Worm (Caenorhabditis elegans) whole organism, L4/young adult: ENCODE results near the gene slc-25A26.
A peak's percentile ranks its signal among the peaks of the same experiment; 100 is the strongest.

ENCODE experiments used
- W03F9.2 ChIP-seq: fragments of 150-350 bp; optimal IDR thresholded peaks from 2 replicates; lab custom pipeline; 2014; ENCODE audit warnings: missing biosample characterization, missing genetic modification characterization
- dao-5 ChIP-seq: sonication (generic microtip); optimal IDR thresholded peaks from 2 replicates; lab custom pipeline; 2016; ENCODE audit warnings: missing genotype, missing genetic modification characterization, moderate library complexity, missing compliant biosample characterization
- him-1 ChIP-seq: sonication (generic microtip); optimal IDR thresholded peaks from 2 replicates; lab custom pipeline; 2016; ENCODE audit warnings: missing genotype, missing genetic modification reagents, missing genetic modification characterization, missing compliant biosample characterization

DNA sequence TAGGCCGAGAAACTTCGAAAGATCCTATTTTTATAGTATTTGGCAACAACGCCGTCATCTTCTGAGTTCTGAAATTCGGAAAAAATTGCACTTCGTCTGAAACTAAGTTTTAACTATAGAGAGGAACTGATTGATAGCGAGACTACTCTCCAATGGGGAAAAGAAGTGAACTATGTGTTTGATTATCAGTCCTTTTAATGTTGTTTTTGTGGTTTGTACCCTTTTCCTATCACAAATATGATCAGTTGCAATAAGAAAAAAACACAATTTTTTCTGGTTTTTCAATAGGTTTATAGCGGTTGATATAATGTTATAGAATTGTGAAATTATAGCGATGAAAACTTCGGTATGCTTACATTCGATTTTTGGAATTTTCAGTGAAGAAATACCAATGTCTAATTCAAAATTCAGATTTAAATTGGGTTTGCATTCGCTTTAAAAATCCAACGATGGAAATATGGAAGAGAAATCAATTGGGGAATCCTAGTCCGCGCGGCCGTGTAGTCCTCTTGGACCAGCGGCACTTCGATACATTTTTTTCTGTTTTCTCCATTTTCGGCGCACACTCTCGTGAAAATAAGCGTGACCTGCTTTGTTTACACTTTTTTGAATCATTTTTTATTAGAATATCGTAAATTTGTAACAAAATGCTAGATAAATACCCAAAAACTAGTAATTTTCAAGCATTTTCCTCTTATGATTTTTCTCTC lies 43.2 kb downstream of the slc-25A26 start, which contains the start of gene C53B4.3:
- TF ChIP-seq W03F9.2 (tag; lab: Kevin White, UChicago) (peak; percentile 18), dao-5 (tag; lab: Kevin White, UChicago) (no peak), him-1 (tag; lab: Kevin White, UChicago) (peak; percentile 73)
